Worm (Caenorhabditis elegans): Measurements from ENCODE around the gene nyn-1.

Gene nyn-1

ce11 chrIV:13698603-13699002, 11.8 kb upstream of the nyn-1 start, which contains the start of gene T23G4.127:
T23G4.127 (minus strand) TSS chrIV:13698703.
- TF ChIP-seq ref-2 (tag; optimal IDR thresholded peaks at IDR 0.05) = no peak

DNA sequence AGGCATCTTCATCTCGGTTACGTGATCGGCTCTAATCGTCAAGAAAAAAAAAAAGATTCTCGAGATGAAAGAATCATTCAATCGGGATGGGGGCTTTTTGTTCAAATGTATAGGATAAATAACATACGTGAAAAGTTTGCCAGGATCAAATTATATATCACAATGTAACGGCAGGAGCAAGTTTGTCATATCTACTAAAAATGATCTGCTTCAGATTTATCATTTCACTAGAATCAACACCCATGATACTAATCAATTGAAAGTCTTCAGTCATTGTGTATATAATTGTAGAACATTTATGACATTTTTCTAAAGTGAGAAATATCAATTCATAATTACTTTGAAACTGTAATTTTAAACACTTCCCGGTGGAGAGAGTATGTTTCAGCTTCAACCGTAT, 10.1 kb upstream of the nyn-1 start:
- no peak for TF ChIP-seq ceh-18 (tag; optimal IDR thresholded peaks at IDR 0.05)
- no peak for TF ChIP-seq zip-5 (tag; optimal IDR thresholded peaks at IDR 0.05)

DNA sequence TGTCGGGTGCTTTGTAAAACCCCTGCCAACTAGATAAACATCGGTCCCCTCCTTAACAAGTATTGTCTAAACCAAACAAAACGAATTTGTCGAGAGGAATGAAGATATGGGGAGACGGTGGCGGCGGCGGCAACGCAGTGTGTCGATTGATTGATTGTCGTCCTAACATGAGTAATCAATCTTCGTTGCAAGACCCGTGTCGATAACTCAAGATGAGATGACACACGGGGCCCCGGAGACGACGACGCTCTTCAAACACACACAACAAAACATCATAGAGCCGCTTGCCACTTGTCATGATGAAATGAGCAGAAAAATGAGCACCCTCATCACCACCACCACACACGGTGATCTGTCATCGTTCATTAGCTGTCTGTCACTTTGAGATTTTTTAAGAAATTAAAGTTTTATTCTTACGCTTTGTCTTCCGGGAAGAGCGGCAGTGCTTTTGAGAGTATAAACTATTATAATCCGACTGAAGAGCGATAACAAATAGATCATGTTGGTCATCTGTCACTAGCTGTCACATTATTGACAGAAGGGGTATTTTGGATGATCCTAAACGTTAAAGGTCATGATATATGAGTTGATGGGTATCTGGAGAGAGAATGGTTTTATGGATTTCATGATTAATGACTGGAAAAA, 9.0 kb upstream of the nyn-1 start:
- peak; percentile 61 for TF ChIP-seq ceh-18 (tag; optimal IDR thresholded peaks at IDR 0.05)
- TF ChIP-seq dmd-4 (tag; optimal IDR thresholded peaks at IDR 0.05; ENCODE audit: borderline replicate concordance) = no peak
- no peak for TF ChIP-seq mec-3 (tag; optimal IDR thresholded peaks at IDR 0.05; ENCODE audit: borderline replicate concordance)
- TF ChIP-seq pat-9 (tag; optimal IDR thresholded peaks at IDR 0.05) = peak; percentile 26
- TF ChIP-seq unc-3 (GFP tag; conservative IDR thresholded peaks at IDR 0.05) = no peak
- peak; percentile 2 for TF ChIP-seq unc-3 (tag; optimal IDR thresholded peaks at IDR 0.05)
- TF ChIP-seq C08G9.2 (tag; optimal IDR thresholded peaks at IDR 0.05) = no peak
- TF ChIP-seq rnt-1 (tag; optimal IDR thresholded peaks at IDR 0.05) = peak; percentile 79
- peak; percentile 28 for TF ChIP-seq tbx-2 (tag; optimal IDR thresholded peaks at IDR 0.05)
- TF ChIP-seq unc-55 (GFP tag; optimal IDR thresholded peaks at IDR 0.05) = peak; percentile 100

- TF ChIP-seq ceh-14 (tag; optimal IDR thresholded peaks at IDR 0.05) = no peak
- no peak for TF ChIP-seq nfya-1 (tag; optimal IDR thresholded peaks at IDR 0.05)
- no peak for TF ChIP-seq unc-3 (GFP tag; conservative IDR thresholded peaks at IDR 0.05)
- no peak for TF ChIP-seq unc-3 (tag; optimal IDR thresholded peaks at IDR 0.05)
- TF ChIP-seq zip-5 (tag; optimal IDR thresholded peaks at IDR 0.05) = no peak
- no peak for TF ChIP-seq sox-2 (GFP tag; IDR thresholded peaks at IDR 0.05)
- no peak for TF ChIP-seq tbx-7 (tag; optimal IDR thresholded peaks at IDR 0.05)
- TF ChIP-seq tbx-2 (tag; optimal IDR thresholded peaks at IDR 0.05) = no peak
- TF ChIP-seq ceh-24 (tag; optimal IDR thresholded peaks at IDR 0.05) = no peak
- no peak for TF ChIP-seq ceh-18 (tag; optimal IDR thresholded peaks at IDR 0.05)
- no peak for TF ChIP-seq elt-4 (tag; optimal IDR thresholded peaks at IDR 0.05)
- no peak for TF ChIP-seq mec-3 (tag; optimal IDR thresholded peaks at IDR 0.05; ENCODE audit: borderline replicate concordance)
- TF ChIP-seq pag-3 (tag; optimal IDR thresholded peaks at IDR 0.05; ENCODE audit: borderline replicate concordance) = no peak
Observed at ce11 chrIV:13695302-13695701, 8.5 kb upstream of the nyn-1 start.

DNA sequence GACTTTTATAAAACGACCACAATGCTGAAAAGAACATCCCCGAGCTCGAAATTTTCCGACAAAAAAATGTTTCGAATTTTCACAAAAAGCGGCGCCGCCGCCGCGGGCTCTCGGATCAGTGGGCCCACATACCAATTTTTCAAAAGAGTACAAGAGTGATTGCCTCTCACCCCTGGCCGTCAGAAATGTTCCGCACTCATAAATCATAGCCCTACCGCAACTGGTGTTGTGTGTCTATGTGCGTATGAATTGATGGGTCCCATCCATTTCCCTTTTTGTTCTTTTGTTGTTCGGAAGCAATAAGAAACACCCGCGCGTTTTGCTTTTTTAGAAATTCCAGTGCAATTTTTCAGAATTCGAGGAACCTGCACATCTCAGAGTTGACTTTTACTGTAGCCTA, 7.8 kb upstream of the nyn-1 start:
- TF ChIP-seq gmeb-2 (tag; optimal IDR thresholded peaks at IDR 0.05) = no peak
- TF ChIP-seq lim-6 (tag; optimal IDR thresholded peaks at IDR 0.05) = no peak
- TF ChIP-seq pag-3 (tag; optimal IDR thresholded peaks at IDR 0.05; ENCODE audit: borderline replicate concordance) = no peak
- no peak for TF ChIP-seq mec-3 (tag; optimal IDR thresholded peaks at IDR 0.05; ENCODE audit: borderline replicate concordance)
- no peak for TF ChIP-seq ceh-2 (tag; optimal IDR thresholded peaks at IDR 0.05)
- TF ChIP-seq fax-1 (tag; optimal IDR thresholded peaks at IDR 0.05) = no peak
- peak; percentile 92 for TF ChIP-seq unc-55 (GFP tag; optimal IDR thresholded peaks at IDR 0.05)

- TF ChIP-seq unc-55 (GFP tag; optimal IDR thresholded peaks at IDR 0.05) (peak; percentile 98), Y22D7AL.16 (tag; optimal IDR thresholded peaks at IDR 0.05) (no peak)
Observed at ce11 chrIV:13693976-13694375, 7.2 kb upstream of the nyn-1 start.

ce11 chrIV:13692522-13692921, 5.7 kb upstream of the nyn-1 start:
- TF ChIP-seq ceh-14 (tag; optimal IDR thresholded peaks at IDR 0.05) = no peak
- no peak for TF ChIP-seq F13H6.1 (tag; optimal IDR thresholded peaks at IDR 0.05)
- TF ChIP-seq ref-2 (tag; optimal IDR thresholded peaks at IDR 0.05) = no peak
- no peak for TF ChIP-seq tbx-7 (tag; optimal IDR thresholded peaks at IDR 0.05)
- no peak for TF ChIP-seq unc-86 (tag; optimal IDR thresholded peaks at IDR 0.05)
- no peak for TF ChIP-seq ceh-45 (GFP tag; IDR thresholded peaks at IDR 0.05)
- no peak for TF ChIP-seq ceh-34 (tag; optimal IDR thresholded peaks at IDR 0.05)
- TF ChIP-seq pha-4 (tag; optimal IDR thresholded peaks at IDR 0.05) = no peak
- TF ChIP-seq dve-1 (tag; optimal IDR thresholded peaks at IDR 0.05) = no peak
